Worm (Caenorhabditis elegans) whole organism, dauer: ENCODE results near the gene F54F7.14.

Source experiments
- unc-62 ChIP-seq: sonication (generic microtip); optimal IDR thresholded peaks from 2 replicates; lab custom pipeline; 2017; ENCODE audit warnings: missing biosample characterization, missing genetic modification reagents, missing genetic modification characterization

The F54F7.14 gene

DNA sequence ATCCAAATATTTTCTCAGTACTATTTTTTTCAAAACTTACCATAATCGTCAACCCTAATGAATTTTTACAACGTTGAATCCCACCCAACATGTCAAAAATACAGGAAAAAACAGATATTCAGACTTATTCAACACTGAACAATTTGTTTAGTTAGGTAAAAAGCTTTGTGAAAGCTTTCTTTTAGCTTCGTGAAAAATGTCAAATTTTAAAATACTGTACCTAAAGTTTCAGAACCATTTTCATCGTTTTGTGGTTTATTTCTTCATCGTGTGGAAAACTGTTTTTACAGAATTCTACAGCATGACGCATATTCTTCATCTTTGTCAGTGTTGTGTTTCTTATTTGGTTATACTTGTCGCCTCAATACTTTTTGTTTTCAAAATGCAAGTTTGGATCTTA, at the start of gene F54F7.14:
Gene F54F7.14 (plus strand): TSS at position 301 of the 400 bp plus-strand sequence.
- TF ChIP-seq unc-62 (GFP tag; lab: Kevin White, UChicago) = no peak

DNA sequence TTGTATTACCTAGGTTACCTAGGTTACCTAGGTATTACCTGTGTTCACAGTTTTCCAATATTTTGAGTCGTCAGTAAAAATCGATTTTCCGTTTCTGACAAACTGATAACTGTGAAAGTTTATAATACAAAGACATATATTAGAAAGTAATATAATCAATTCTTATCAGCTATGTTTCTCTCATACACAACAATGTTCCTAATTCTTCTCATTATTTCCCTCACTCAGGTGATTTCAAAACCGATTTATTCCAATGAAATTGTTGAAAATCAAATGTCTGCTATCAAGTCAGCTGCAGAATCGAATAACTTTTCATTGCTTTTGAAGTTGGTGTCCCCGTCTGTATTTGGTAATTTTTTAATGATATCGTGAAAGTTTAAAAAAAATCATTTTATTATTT, 46.6 kb upstream of the F54F7.14 start, which contains the start of gene C34E11.4:
Gene C34E11.4 (plus strand): TSS at position 154 of the 400 bp plus-strand sequence.
- TF ChIP-seq unc-62 (GFP tag; lab: Kevin White, UChicago) = no peak

DNA sequence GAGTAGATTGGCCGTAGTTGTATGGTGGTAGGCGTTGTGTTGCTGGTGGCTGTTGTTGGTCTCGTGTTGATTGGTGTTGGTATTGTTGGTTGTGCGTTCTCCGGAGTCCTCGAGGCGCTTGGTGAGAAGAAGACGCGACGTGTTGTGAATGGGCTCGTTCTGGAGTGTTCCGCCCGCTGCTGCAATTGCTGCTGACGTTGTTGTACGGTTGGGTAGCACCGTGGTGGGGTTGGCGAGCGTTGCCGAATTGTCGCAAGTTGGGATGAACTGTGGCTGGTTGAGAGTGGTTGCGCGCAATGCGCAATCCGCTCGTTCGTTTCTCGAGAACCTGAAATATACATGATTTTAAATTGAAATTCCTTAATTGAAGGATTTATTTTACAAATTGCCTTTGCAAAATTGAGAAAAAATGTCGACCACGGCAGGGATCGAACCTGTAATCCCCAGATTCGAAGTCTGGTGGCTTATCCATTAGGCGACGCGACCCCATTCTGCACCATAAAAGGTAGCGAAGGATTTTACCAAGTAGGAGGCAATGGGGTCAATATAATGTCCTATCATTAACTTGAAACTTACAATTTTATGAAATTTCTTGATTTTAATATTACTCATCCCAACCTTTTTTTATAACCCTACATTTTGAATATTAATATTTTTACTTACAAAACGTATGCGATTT, 44.4 kb upstream of the F54F7.14 start:
- TF ChIP-seq unc-62 (GFP tag; lab: Kevin White, UChicago) = no peak

DNA sequence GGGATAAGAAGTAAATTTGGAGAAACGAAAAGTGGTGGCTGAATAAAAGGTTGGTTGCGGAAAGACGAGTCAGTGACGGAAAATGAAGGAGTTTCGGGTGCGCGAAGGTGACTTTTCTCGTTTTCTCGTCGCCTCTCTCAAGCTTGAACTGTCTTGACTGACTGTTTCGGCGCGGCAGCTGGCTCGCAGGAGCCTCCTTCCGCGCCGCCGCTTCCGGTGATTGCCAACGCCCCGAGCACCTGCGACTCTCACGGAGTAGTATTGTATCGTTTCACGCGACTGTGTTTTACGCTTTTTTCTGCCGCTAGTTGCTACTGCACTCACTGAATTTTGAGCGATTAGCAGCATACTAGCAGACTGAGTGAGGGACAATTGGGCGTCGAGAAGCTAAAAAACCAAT, 36.0 kb upstream of the F54F7.14 start, which contains the start of gene C34E11.2:
Gene C34E11.2 (minus strand): TSS at position 84 of the 400 bp plus-strand sequence.
- TF ChIP-seq unc-62 (GFP tag; lab: Kevin White, UChicago) = no peak

DNA sequence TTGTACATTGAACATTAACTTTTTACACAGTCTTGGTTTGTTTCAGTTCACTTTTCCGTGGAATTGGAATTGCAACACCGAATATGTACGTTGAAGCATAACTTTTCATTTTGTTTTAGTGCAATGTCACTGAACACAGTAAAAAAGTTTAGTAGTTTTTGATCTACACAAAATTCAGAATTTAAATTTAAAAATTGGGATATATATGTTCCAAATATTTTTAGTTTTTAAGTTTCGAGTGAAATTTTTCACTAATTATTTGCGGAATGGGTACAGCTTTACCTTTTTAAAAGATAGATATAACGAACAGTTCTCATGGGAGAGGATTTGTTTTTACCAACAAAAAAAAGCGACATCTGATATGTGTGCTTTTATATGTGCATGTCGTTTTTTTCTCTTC, 33.8 kb upstream of the F54F7.14 start:
- TF ChIP-seq unc-62 (GFP tag; lab: Kevin White, UChicago) = no peak

DNA sequence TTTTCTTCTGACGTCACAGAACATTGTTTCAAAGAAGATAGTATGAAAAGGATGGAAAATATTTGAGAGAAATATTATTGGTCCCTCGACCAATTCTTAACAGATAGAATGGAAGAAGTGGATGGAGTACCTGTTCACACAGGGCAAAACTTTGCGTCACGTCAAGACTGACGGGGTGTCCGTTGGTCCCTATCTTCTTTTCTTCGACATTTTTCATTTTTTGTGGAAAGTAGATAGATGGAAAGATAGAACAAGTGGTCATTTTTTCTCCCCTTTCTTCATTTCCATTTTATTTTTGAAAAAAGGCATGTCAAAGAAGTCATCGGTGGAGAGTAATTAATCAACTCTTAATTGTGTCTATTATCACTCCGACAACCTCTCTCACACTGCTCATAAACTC, 32.0 kb upstream of the F54F7.14 start:
- no peak for TF ChIP-seq unc-62 (GFP tag; lab: Kevin White, UChicago)

DNA sequence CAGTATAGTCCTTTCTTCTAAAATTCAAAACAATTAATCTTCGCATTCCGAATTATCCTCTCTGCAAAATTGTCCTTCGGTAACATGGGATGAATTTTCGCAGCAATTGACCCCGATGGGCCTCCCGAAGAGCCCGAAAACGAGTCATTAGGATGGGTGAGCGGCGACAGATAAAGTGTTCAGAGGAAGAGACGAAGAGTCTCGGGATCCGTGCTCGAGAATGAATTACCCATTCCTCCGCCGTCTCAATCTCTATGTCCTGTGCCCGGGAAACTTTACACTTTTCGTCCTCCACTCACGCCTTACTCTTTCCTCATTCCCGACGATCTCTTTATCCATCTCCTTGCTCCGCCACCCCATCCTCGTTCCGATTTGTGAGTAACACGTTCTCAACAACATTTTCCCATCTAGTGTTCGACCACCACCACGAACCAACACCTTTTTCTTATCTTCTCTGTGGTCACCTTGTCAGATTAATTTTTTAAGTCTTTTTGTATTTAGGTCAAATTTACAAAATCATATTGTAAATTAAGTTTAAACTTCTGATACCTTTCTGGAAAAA, 29.4 kb upstream of the F54F7.14 start:
- TF ChIP-seq unc-62 (GFP tag; lab: Kevin White, UChicago) = no peak

DNA sequence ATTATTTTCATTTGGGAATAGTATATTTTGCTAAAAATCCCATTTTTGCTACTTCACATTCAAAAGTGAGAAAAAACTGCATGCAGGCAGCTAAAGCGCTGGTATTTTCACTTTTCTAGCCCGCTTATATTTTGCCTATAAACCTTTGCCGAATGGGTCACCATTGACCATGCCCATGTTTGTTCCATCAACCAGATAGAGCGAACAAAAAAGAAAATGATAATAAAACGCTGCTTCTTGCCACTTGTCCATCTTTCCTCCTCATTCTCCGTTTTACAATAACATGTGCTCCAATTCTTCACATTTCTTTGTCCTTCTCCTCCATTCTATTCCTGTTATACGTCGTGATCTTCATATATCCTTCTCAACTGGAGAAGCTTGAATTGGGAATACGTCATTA, 27.0 kb upstream of the F54F7.14 start, which contains the start of gene tag-241:
Gene tag-241 (plus strand): TSS at position 301 of the 400 bp plus-strand sequence.
- no peak for TF ChIP-seq unc-62 (GFP tag; lab: Kevin White, UChicago)

DNA sequence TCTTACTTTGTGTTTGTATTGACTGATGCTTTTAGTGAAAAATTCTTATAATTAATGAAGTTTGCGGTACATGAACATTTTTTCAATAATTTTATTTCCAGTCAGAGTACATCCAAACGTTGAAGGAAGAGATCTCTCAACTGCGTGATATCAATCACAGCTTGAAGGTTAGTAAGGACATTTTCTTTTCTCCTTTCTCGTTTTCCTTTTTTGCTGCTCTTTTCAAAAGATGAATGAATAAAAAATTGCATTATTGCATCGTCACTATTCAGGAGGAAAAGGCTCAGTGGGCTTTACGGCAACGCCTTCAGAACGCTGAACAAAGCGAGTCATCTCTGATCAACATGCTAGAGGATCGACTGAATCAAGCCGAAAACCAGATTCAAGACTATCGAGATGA, 23.8 kb upstream of the F54F7.14 start:
- TF ChIP-seq unc-62 (GFP tag; lab: Kevin White, UChicago) = no peak

DNA sequence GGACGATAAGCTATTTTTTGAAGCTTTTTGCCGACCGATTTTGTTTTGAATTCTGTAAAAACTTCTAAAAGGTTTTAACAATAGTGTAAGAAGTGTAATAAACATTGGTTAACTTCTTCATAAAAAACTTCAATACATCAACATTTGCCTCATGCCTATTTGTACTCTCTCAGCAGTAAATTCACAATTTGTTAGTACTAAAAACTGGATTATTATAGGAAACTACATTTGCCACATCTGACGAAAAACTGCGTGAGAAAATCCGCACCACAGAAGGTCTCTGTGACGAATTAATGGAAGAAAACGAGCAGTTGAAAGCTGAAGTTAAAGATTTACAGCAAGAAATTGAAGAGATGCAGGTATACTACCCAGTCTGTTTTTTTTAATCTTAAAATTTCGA, 23.1 kb upstream of the F54F7.14 start:
- TF ChIP-seq unc-62 (GFP tag; lab: Kevin White, UChicago) = no peak

DNA sequence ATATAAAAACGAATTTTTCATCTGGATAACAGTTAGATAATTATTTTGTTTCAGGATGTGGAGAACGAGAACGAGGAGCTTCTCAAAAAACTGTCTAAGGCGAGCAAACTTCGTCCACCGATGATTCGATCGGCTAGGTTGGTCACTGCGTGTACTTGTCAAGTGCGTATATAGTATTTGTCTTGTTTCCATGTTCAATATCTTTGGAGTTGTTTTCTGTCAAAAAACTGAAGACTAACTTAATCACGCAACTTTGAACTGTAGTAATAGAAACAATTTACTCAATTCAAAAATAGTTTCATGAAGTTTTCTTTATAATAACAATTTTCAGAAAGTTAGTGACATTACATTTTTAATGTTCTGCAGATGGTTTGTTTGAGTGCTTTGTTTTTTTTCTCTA, 22.0 kb upstream of the F54F7.14 start:
- no peak for TF ChIP-seq unc-62 (GFP tag; lab: Kevin White, UChicago)

DNA sequence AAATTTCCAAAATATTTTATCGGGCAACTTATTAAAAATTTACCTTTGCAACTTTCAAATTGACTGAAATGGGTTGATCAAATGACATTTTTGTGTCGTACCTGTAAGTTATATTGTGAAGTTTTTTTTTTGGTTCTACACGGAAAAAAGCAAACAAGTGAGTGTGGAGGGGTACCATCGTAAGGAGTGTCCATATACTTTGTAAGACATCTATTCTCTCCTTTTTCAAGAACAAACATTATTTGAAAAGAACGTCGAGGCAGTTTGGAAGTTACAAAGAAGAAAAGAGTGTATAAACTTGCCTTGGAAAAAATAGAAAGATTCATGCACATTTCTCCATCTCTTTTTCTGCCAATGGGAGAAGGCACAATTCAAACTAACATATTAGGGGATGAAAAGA, 13.3 kb upstream of the F54F7.14 start, which contains the start of gene taf-7.1:
Gene taf-7.1 (minus strand): TSS at position 101 of the 400 bp plus-strand sequence.
- TF ChIP-seq unc-62 (GFP tag; lab: Kevin White, UChicago) = no peak

DNA sequence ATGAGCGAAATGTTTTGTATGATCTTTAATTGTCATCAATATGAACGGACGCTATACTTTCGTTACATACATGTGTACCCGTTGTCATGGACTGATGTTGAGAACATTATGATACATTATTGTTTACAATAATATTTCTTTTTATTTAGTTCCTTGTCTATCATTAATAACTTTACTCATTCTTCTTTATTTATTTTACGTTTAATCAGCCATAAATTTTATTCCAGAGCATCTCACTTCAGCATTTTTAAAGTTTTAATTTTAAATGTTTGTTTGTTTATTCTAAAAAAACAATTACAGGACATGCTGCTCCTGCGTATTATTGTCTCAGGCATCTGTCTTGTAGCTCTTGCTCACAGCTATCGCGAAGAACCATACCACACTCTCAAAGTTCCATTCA, 7.3 kb upstream of the F54F7.14 start, which contains the start of gene F54F7.2:
Gene F54F7.2 (plus strand): TSS at position 301 of the 400 bp plus-strand sequence.
- no peak for TF ChIP-seq unc-62 (GFP tag; lab: Kevin White, UChicago)

DNA sequence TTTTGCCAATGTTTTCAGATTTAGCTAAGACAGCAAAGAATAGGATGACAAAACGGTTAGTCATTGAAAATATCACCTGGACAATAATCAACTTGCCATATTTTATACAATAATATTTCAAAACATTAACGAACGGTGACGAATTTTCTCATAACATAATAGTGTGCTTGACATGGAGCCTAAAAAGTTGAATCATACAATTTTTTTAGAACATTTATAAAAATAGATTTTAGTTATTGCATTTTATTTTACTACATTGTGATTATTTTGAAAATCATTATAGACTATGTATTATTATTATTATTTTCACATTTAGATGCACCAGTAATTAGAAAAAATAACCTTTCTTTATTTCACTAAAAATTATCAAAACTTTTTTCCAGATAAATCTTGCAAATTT, 2.1 kb upstream of the F54F7.14 start, which contains the start of gene F54F7.9:
Gene F54F7.9 (minus strand): TSS at position 101 of the 400 bp plus-strand sequence.
- no peak for TF ChIP-seq unc-62 (GFP tag; lab: Kevin White, UChicago)

DNA sequence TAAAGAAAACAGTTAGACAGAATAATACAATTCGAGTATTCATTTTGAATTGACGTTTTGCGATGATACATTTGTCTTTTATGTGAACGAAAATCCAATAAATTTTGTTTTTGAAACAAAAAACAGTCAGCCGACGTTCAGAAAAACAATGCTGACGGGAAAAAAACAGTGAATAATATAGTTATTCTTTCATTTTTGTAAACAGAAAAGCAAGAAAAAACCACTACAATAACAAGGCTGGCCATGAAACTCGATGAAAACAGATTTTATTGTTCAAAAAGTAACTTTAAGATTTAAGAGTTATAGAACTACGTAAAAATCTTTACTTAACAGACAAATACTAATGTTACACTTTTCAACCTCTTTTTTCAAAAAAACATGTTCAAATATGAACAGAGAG, 590 bp upstream of the F54F7.14 start, which contains the start of gene F54F7.3:
Gene F54F7.3 (minus strand): TSS at position 101 of the 400 bp plus-strand sequence.
- no peak for TF ChIP-seq unc-62 (GFP tag; lab: Kevin White, UChicago)

DNA sequence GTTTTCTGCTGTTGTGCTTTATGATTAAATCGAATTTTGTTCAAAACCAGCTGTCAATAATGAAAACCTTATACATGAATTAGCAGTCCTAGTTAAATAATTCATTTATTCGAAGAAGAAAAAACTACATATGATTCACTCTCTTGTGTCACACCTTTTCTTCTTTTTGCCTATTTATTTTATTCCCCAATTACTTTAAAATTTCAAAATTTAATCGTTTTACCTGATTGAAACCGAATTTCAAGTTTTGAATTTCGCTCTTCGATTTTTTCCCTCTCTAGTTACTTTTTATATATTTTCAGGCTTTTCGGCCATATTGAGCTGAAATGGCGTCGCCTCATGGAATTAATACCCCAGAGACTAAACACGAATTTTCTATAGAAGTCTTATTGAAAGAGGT, 1.8 kb downstream of the F54F7.14 start, which contains the start of gene xtr-1:
Gene xtr-1 (plus strand): TSS at position 301 of the 400 bp plus-strand sequence.
- TF ChIP-seq unc-62 (GFP tag; lab: Kevin White, UChicago) = no peak
